Worm (Caenorhabditis elegans) whole organism, L3 larva: Measurements from ENCODE around the gene M163.1.

ENCODE experiments used
- daf-12 ChIP-seq: fragments of 150-350 bp; optimal IDR thresholded peaks from 2 replicates; lab custom pipeline; 2014; ENCODE audit warnings: missing biosample characterization, missing genetic modification reagents, missing genetic modification characterization
- egl-27 ChIP-seq: sonication (generic microtip); optimal IDR thresholded peaks from 4 replicates; lab custom pipeline; 2017; ENCODE audit warnings: missing biosample characterization, missing genetic modification reagents, missing genetic modification characterization
- fos-1 ChIP-seq: fragments of 150-350 bp; optimal IDR thresholded peaks from 2 replicates; lab custom pipeline; 2014; ENCODE audit warnings: missing biosample characterization, missing genetic modification characterization
- nhr-25 ChIP-seq: sonication (generic microtip); optimal IDR thresholded peaks from 2 replicates; lab custom pipeline; 2017; ENCODE audit warnings: missing biosample characterization, missing genetic modification characterization
- ztf-4 ChIP-seq: fragments of 150-350 bp; optimal IDR thresholded peaks from 2 replicates; lab custom pipeline; 2014; ENCODE audit warnings: missing biosample characterization, missing genetic modification characterization

DNA sequence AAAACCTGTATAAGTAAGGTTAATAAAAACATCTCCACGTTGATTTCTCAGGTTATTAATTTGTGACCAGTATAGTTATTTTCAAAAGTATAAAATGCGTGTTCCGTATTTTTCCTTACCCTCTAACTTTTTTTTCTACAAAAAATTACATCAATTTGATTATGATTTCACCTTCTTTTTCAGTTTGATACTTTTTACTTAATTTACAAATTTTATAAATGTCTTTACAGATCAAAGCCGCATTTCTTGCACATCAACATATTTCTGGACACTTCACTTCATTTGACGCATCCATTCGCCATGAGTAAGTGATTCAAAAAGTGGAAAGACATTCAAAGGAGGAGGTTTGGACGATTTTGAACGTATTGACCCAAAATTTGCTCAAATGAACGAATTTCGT lies 43.2 kb downstream of the M163.1 start, which contains the start of gene Y66C5A.2:
- TF ChIP-seq fos-1 (tag; lab: Kevin White, UChicago) (no peak), egl-27 (tag; lab: Kevin White, UChicago) (no peak), ztf-4 (tag; lab: Kevin White, UChicago) (no peak), nhr-25 (tag; lab: Kevin White, UChicago) (no peak), daf-12 (tag; lab: Kevin White, UChicago) (no peak)
